Worm (Caenorhabditis elegans): ENCODE data around the gene ZK596.2.

Gene ZK596.2

DNA sequence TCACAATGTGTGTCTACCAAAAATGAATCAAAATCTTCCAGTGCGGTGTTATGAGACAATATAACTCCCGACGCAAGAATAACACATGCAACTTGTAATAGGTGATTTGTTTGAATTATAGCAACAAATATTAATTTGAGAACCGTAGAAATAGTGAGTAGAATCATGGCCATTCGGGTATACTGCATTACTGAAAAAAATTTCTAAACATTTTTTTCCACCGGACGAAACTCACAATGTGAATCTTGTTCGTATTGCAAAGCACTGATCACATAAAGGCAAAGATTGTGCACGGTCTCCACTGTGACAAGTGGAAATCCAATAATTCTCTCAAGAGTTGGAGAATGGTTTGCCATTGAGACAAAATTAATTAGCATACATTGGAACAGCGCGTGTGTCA, 6.6 kb downstream of the ZK596.2 start:
- TF ChIP-seq scrt-1 (GFP tag; IDR thresholded peaks at IDR 0.05) (no peak), hmg-4 (GFP tag; optimal IDR thresholded peaks at IDR 0.05) (no peak), tbx-11 (GFP tag; IDR thresholded peaks at IDR 0.05) (no peak), ama-1 (optimal IDR thresholded peaks at IDR 0.05) (no peak), F13C5.2 (tag; optimal IDR thresholded peaks at IDR 0.05) (no peak), sea-1 (GFP tag; conservative IDR thresholded peaks at IDR 0.05) (no peak), aly-1 (tag; optimal IDR thresholded peaks at IDR 0.05) (no peak), tra-4 (tag; optimal IDR thresholded peaks at IDR 0.05) (no peak), ceh-36 (tag; optimal IDR thresholded peaks at IDR 0.05) (no peak), pes-1 (GFP tag; IDR thresholded peaks at IDR 0.05) (no peak), hmbx-1 (tag; optimal IDR thresholded peaks at IDR 0.05) (no peak), tbx-37 (GFP tag; conservative IDR thresholded peaks at IDR 0.05) (no peak), B0310.2 (tag; optimal IDR thresholded peaks at IDR 0.05) (no peak), ceh-13 (GFP tag; optimal IDR thresholded peaks at IDR 0.05) (no peak), flt-1 (GFP tag; IDR thresholded peaks at IDR 0.05) (no peak), hnd-1 (tag; optimal IDR thresholded peaks at IDR 0.05) (no peak), ets-7 (tag; optimal IDR thresholded peaks at IDR 0.05) (no peak)

- no peak for TF ChIP-seq ceh-13 (GFP tag; optimal IDR thresholded peaks at IDR 0.05)
These were observed 9.0 kb downstream of the ZK596.2 start, which contains the start of gene srlf-30 for ce11 chrIV:10900083-10900482. Gene srlf-30 (plus strand): TSS chrIV:10900383.

- no peak for TF ChIP-seq ceh-36 (tag; optimal IDR thresholded peaks at IDR 0.05)
These were observed 10.0 kb downstream of the ZK596.2 start, which contains the start of the genes F13E9.9 and F13E9.19 for ce11 chrIV:10899091-10899490. Gene F13E9.9 (minus strand): TSS chrIV:10899191. Gene F13E9.19 (plus strand): TSS chrIV:10899406.

DNA sequence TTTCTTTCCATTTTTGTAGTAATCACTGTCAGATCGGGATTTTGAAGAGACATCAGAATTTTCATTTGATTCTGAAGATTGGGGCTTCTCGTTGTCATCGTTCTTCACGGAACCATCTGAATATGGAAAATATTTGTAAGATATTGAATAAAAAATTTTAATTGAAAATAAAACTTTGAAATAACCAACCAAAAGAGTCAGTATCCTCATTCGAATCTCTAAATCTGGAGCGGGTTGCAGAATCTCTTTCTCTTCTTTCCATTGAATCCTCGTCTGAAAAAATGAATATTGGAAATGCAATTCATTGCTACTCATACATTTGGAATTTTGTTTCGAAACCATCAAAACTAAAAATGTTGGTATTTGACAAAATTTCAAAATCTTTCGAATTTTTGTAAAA, 10.9 kb downstream of the ZK596.2 start:
- TF ChIP-seq ceh-13 (GFP tag; optimal IDR thresholded peaks at IDR 0.05) (no peak), tra-4 (tag; optimal IDR thresholded peaks at IDR 0.05) (no peak), ceh-36 (tag; optimal IDR thresholded peaks at IDR 0.05) (no peak), tbx-11 (GFP tag; IDR thresholded peaks at IDR 0.05) (no peak), tbx-37 (GFP tag; conservative IDR thresholded peaks at IDR 0.05) (no peak), ama-1 (optimal IDR thresholded peaks at IDR 0.05) (no peak), sea-1 (GFP tag; conservative IDR thresholded peaks at IDR 0.05) (no peak), scrt-1 (GFP tag; IDR thresholded peaks at IDR 0.05) (no peak), aly-1 (tag; optimal IDR thresholded peaks at IDR 0.05) (no peak), pes-1 (GFP tag; IDR thresholded peaks at IDR 0.05) (no peak), flt-1 (GFP tag; IDR thresholded peaks at IDR 0.05) (no peak), B0310.2 (tag; optimal IDR thresholded peaks at IDR 0.05) (no peak), hmbx-1 (tag; optimal IDR thresholded peaks at IDR 0.05) (no peak), hmg-4 (GFP tag; optimal IDR thresholded peaks at IDR 0.05) (no peak), ets-7 (tag; optimal IDR thresholded peaks at IDR 0.05) (no peak), F13C5.2 (tag; optimal IDR thresholded peaks at IDR 0.05) (no peak)

ce11 chrIV:10896512-10896911, 12.6 kb downstream of the ZK596.2 start, which contains the start of gene srlf-13:
Gene srlf-13 (minus strand): TSS chrIV:10896612.
- TF ChIP-seq pes-1 (GFP tag; IDR thresholded peaks at IDR 0.05): no peak
- TF ChIP-seq ceh-36 (tag; optimal IDR thresholded peaks at IDR 0.05): no peak
- no peak for TF ChIP-seq hmg-4 (GFP tag; optimal IDR thresholded peaks at IDR 0.05)
- no peak for TF ChIP-seq tbx-37 (GFP tag; conservative IDR thresholded peaks at IDR 0.05)
- TF ChIP-seq tra-4 (tag; optimal IDR thresholded peaks at IDR 0.05): no peak
- TF ChIP-seq hmbx-1 (tag; optimal IDR thresholded peaks at IDR 0.05): no peak
- no peak for TF ChIP-seq flt-1 (GFP tag; IDR thresholded peaks at IDR 0.05)
- TF ChIP-seq tbx-11 (GFP tag; IDR thresholded peaks at IDR 0.05): no peak
- TF ChIP-seq ceh-13 (GFP tag; optimal IDR thresholded peaks at IDR 0.05): no peak
- no peak for TF ChIP-seq ets-7 (tag; optimal IDR thresholded peaks at IDR 0.05)
- no peak for TF ChIP-seq ama-1 (optimal IDR thresholded peaks at IDR 0.05)
- TF ChIP-seq sea-1 (GFP tag; conservative IDR thresholded peaks at IDR 0.05): no peak
- no peak for TF ChIP-seq aly-1 (tag; optimal IDR thresholded peaks at IDR 0.05)
- no peak for TF ChIP-seq hnd-1 (tag; optimal IDR thresholded peaks at IDR 0.05)
- no peak for TF ChIP-seq F13C5.2 (tag; optimal IDR thresholded peaks at IDR 0.05)
- no peak for TF ChIP-seq B0310.2 (tag; optimal IDR thresholded peaks at IDR 0.05)
- TF ChIP-seq scrt-1 (GFP tag; IDR thresholded peaks at IDR 0.05): no peak

- TF ChIP-seq ama-1 (optimal IDR thresholded peaks at IDR 0.05) (no peak), tbx-11 (GFP tag; IDR thresholded peaks at IDR 0.05) (no peak), sea-1 (GFP tag; conservative IDR thresholded peaks at IDR 0.05) (no peak), ets-7 (tag; optimal IDR thresholded peaks at IDR 0.05) (no peak), hmg-4 (GFP tag; optimal IDR thresholded peaks at IDR 0.05) (no peak), hnd-1 (tag; optimal IDR thresholded peaks at IDR 0.05) (no peak), F13C5.2 (tag; optimal IDR thresholded peaks at IDR 0.05) (no peak), aly-1 (tag; optimal IDR thresholded peaks at IDR 0.05) (no peak)
These were observed 14.9 kb downstream of the ZK596.2 start, which contains the start of gene srlf-14 for ce11 chrIV:10894255-10894654. Gene srlf-14 (minus strand): TSS chrIV:10894355.

- TF ChIP-seq hmbx-1 (tag; optimal IDR thresholded peaks at IDR 0.05) (no peak), scrt-1 (GFP tag; IDR thresholded peaks at IDR 0.05) (no peak), pes-1 (GFP tag; IDR thresholded peaks at IDR 0.05) (no peak), tbx-37 (GFP tag; conservative IDR thresholded peaks at IDR 0.05) (no peak), tbx-11 (GFP tag; IDR thresholded peaks at IDR 0.05) (no peak), aly-1 (tag; optimal IDR thresholded peaks at IDR 0.05) (no peak), flt-1 (GFP tag; IDR thresholded peaks at IDR 0.05) (no peak), hmg-4 (GFP tag; optimal IDR thresholded peaks at IDR 0.05) (no peak), hnd-1 (tag; optimal IDR thresholded peaks at IDR 0.05) (no peak), B0310.2 (tag; optimal IDR thresholded peaks at IDR 0.05) (no peak), sea-1 (GFP tag; conservative IDR thresholded peaks at IDR 0.05) (no peak), ceh-13 (GFP tag; optimal IDR thresholded peaks at IDR 0.05) (no peak), F13C5.2 (tag; optimal IDR thresholded peaks at IDR 0.05) (no peak), ceh-36 (tag; optimal IDR thresholded peaks at IDR 0.05) (no peak), tra-4 (tag; optimal IDR thresholded peaks at IDR 0.05) (no peak), ama-1 (optimal IDR thresholded peaks at IDR 0.05) (no peak), ets-7 (tag; optimal IDR thresholded peaks at IDR 0.05) (no peak)
These were observed 17.1 kb downstream of the ZK596.2 start, which contains the start of gene srlf-12 for ce11 chrIV:10891993-10892392. Gene srlf-12 (minus strand): TSS chrIV:10892093.

Measured in whole organism, early embryonic.